Worm (Caenorhabditis elegans) whole organism, midembryonic: ENCODE data around the gene rpn-5.

ENCODE experiments used
- klf-2 ChIP-seq: fragments of 200-800 bp; sonication (Bioruptor generic); conservative IDR thresholded peaks from 2 replicates; pipeline ENCODE4 v1.3.6; 2022; ENCODE audit warnings: missing genetic modification reagents, missing genetic modification characterization, missing compliant biosample characterization
- med-1 ChIP-seq: sonication (generic microtip); optimal IDR thresholded peaks from 2 replicates; lab custom pipeline; 2017; ENCODE audit warnings: missing genetic modification characterization, mild to moderate bottlenecking, missing compliant biosample characterization, antibody characterized with exemption, missing genetic modification reagents; ENCODE audit not compliant: insufficient read depth
- ref-1 ChIP-seq: fragments of 200-800 bp; sonication (Bioruptor generic); conservative IDR thresholded peaks from 2 replicates; pipeline ENCODE4 v1.3.6; 2022; ENCODE audit warnings: missing genetic modification reagents, missing genetic modification characterization, missing compliant biosample characterization
- ztf-23 ChIP-seq: fragments of 200-800 bp; sonication (Bioruptor generic); IDR thresholded peaks from 2 replicates; pipeline ENCODE4 v1.3.6; 2022; ENCODE audit warnings: missing genetic modification reagents, missing genetic modification characterization, missing compliant biosample characterization
- ztf-29 ChIP-seq: fragments of 200-800 bp; sonication (Bioruptor generic); IDR thresholded peaks from 2 replicates; pipeline ENCODE4 v1.3.6; 2022; ENCODE audit warnings: missing genetic modification reagents, missing genetic modification characterization, missing compliant biosample characterization

ce11 chrII:4681391-4681790 is 16.8 kb downstream of the rpn-5 start, which contains the start of gene T05A7.7:
- TF ChIP-seq ztf-23 (GFP tag; lab: Robert Waterston, UW) (no peak), ztf-29 (GFP tag; lab: Robert Waterston, UW) (no peak), klf-2 (GFP tag; lab: Robert Waterston, UW) (no peak), med-1 (no peak), ref-1 (no peak)
